Worm (Caenorhabditis elegans): Measurements from ENCODE around the gene B0228.6.

ce11 chrII:7705152-7705551 lies 49.8 kb downstream of the B0228.6 start, which contains the start of gene B0495.7:
- TF ChIP-seq flt-1 (GFP tag; IDR thresholded peaks at IDR 0.05): no peak
- no peak for TF ChIP-seq med-1 (GFP tag; optimal IDR thresholded peaks at IDR 0.05; ENCODE audit: insufficient read depth)
- TF ChIP-seq ref-1 (GFP tag; conservative IDR thresholded peaks at IDR 0.05): no peak
- no peak for TF ChIP-seq ztf-23 (GFP tag; IDR thresholded peaks at IDR 0.05)
- no peak for TF ChIP-seq ztf-29 (GFP tag; IDR thresholded peaks at IDR 0.05)
- TF ChIP-seq cog-1 (tag; optimal IDR thresholded peaks at IDR 0.05): no peak
